Worm (Caenorhabditis elegans): Measurements from ENCODE around the gene sqv-2.

The sqv-2 gene

DNA sequence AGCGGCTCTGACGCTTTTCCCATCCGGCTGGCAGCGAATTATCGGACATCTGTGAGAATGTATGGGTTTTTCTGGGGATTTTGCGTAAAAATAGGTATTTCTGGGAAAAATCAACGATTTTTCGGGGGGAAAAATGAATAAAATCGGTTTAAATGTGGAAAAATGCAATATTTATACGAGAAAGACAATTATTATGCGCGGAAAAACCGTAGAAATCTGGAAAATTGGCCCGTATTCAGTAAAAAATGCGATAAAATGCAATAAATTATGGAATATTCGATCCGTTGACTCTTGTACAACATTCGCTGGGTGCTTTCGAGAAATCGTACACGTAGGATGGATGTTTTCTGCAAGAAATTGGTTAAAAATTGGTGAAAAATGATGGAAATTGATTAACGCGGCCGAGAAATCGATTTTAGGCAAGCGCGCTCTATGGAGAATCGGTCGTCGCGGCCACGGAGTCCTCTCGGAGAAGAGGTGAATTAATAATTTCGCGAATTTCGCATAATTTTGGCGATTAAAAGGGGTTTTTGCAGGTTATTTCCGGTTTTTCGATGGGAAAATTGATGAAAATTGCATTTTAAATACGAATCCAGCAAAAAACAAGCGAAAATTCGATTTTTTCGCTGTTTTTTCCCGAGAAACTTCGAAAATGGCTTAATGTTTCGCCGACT, 5.1 kb downstream of the sqv-2 start, which contains the start of gene pinn-1 (continued):
- TF ChIP-seq lin-15B (tag; optimal IDR thresholded peaks at IDR 0.05) (peak; percentile 94), mep-1 (tag; optimal IDR thresholded peaks at IDR 0.05) (peak; percentile 81), lin-14 (GFP tag; optimal IDR thresholded peaks at IDR 0.05) (peak; percentile 92), alr-1 (tag; optimal IDR thresholded peaks at IDR 0.05; ENCODE audit: borderline replicate concordance) (no peak), nhr-77 (tag; optimal IDR thresholded peaks at IDR 0.05) (peak; percentile 67), hpl-2 (GFP tag; optimal IDR thresholded peaks at IDR 0.05) (peak; percentile 56), unc-62 (GFP tag; optimal IDR thresholded peaks at IDR 0.05) (no peak), unc-86 (tag; optimal IDR thresholded peaks at IDR 0.05) (peak; percentile 89), ztf-4 (tag; optimal IDR thresholded peaks at IDR 0.05) (peak; percentile 56), fkh-10 (GFP tag; optimal IDR thresholded peaks at IDR 0.05) (peak; percentile 75), tlp-1 (tag; optimal IDR thresholded peaks at IDR 0.05) (no peak), zag-1 (tag; optimal IDR thresholded peaks at IDR 0.05) (no peak), fkh-8 (tag; optimal IDR thresholded peaks at IDR 0.05) (peak; percentile 96), fkh-4 (tag; optimal IDR thresholded peaks at IDR 0.05; ENCODE audit: borderline replicate concordance) (peak; percentile 99), hlh-17 (GFP tag; optimal IDR thresholded peaks at IDR 0.05; ENCODE audit: borderline replicate concordance) (peak; percentile 96), sptf-1 (tag; optimal IDR thresholded peaks at IDR 0.05) (no peak), unc-30 (tag; optimal IDR thresholded peaks at IDR 0.05) (no peak), vab-15 (tag; optimal IDR thresholded peaks at IDR 0.05) (peak; percentile 97), nhr-237 (tag; optimal IDR thresholded peaks at IDR 0.05) (peak; percentile 53), efl-1 (optimal IDR thresholded peaks at IDR 0.05) (peak; percentile 87 to 89), efl-1 (GFP tag; optimal IDR thresholded peaks at IDR 0.05 in 1 of 2) (peak; percentile 83 to 98), nhr-19 (GFP tag; conservative IDR thresholded peaks at IDR 0.05) (peak; percentile 92), egl-13 (tag; optimal IDR thresholded peaks at IDR 0.05) (peak; percentile 97), lin-39 (tag; optimal IDR thresholded peaks at IDR 0.05) (peak; percentile 81), snu-23 (GFP tag; optimal IDR thresholded peaks at IDR 0.05) (peak; percentile 94), nhr-47 (tag; optimal IDR thresholded peaks at IDR 0.05) (peak; percentile 97), ceh-82 (tag; optimal IDR thresholded peaks at IDR 0.05) (peak; percentile 95 to 98 (median 95)), skn-1 (tag; optimal IDR thresholded peaks at IDR 0.05) (peak; percentile 84), nhr-76 (tag; optimal IDR thresholded peaks at IDR 0.05) (no peak), lin-35 (GFP tag; optimal IDR thresholded peaks at IDR 0.05) (peak; percentile 85 to 87), fos-1 (tag; optimal IDR thresholded peaks at IDR 0.05) (peak; percentile 50), dsc-1 (tag; optimal IDR thresholded peaks at IDR 0.05) (peak; percentile 97), dpl-1 (GFP tag; optimal IDR thresholded peaks at IDR 0.05) (peak; percentile 78 to 84 (median 83)), elt-2 (tag; optimal IDR thresholded peaks at IDR 0.05) (peak; percentile 86), sup-37 (GFP tag; optimal IDR thresholded peaks at IDR 0.05) (peak; percentile 83), sox-4 (tag; optimal IDR thresholded peaks at IDR 0.05) (peak; percentile 95), nhr-11 (tag; optimal IDR thresholded peaks at IDR 0.05) (peak; percentile 11), aly-2 (tag; optimal IDR thresholded peaks at IDR 0.05) (peak; percentile 61), nhr-85 (tag) (peak; percentile 97), lir-3 (tag; optimal IDR thresholded peaks at IDR 0.05; ENCODE audit: poor library complexity) (peak; percentile 97), unc-98 (GFP tag; IDR thresholded peaks at IDR 0.05) (peak; percentile 94), efl-3 (GFP tag; optimal IDR thresholded peaks at IDR 0.05) (peak; percentile 89), jun-1 (tag; optimal IDR thresholded peaks at IDR 0.05) (peak; percentile 77), ceh-90 (tag; optimal IDR thresholded peaks at IDR 0.05) (peak; percentile 97), nhr-84 (tag; optimal IDR thresholded peaks at IDR 0.05) (no peak), tbx-2 (tag; optimal IDR thresholded peaks at IDR 0.05) (peak; percentile 95), nhr-12 (tag; optimal IDR thresholded peaks at IDR 0.05) (no peak), Y116A8C.19 (tag; optimal IDR thresholded peaks at IDR 0.05; ENCODE audit: borderline replicate concordance) (peak; percentile 88), pag-3 (tag; optimal IDR thresholded peaks at IDR 0.05; ENCODE audit: borderline replicate concordance, insufficient read depth) (no peak), mab-9 (GFP tag; IDR thresholded peaks at IDR 0.05) (peak; percentile 95), swsn-7 (tag; optimal IDR thresholded peaks at IDR 0.05) (peak; percentile 93), elt-3 (tag; optimal IDR thresholded peaks at IDR 0.05) (peak in 2 of 6 experiments; percentile 74 to 76)
